Fruit fly (Drosophila melanogaster) whole organism, embryonic: Measurements from ENCODE around the gene CG3032.

Source experiments
- BEAF-32 ChIP-seq: fragments of 200-800 bp; sonication (Bioruptor generic); optimal IDR thresholded peaks from 3 replicates; lab custom pipeline; 2017; ENCODE audit warnings: missing biosample characterization, missing genetic modification characterization, mild to moderate bottlenecking, moderate library complexity, missing genetic modification reagents
- Blimp-1 ChIP-seq: fragments of 200-800 bp; sonication (Bioruptor generic); optimal IDR thresholded peaks from 3 replicates; lab custom pipeline; 2018; ENCODE audit warnings: missing biosample characterization, missing genetic modification characterization, mild to moderate bottlenecking, moderate library complexity, missing genetic modification reagents
- CG10979 ChIP-seq: fragments of 200-800 bp; sonication (Bioruptor generic); optimal IDR thresholded peaks from 2 replicates; lab custom pipeline; 2018; ENCODE audit warnings: missing biosample characterization, mild to moderate bottlenecking, missing genetic modification characterization, moderate library complexity
- CG1233 ChIP-seq: fragments of 200-800 bp; sonication (Bioruptor generic); optimal IDR thresholded peaks from 4 replicates; lab custom pipeline; 2018; ENCODE audit warnings: missing biosample characterization, mild to moderate bottlenecking, missing genetic modification characterization
- CG15514 ChIP-seq: fragments of 200-800 bp; sonication (Bioruptor generic); optimal IDR thresholded peaks from 3 replicates; lab custom pipeline; 2017; ENCODE audit warnings: missing biosample characterization, missing genetic modification characterization, mild to moderate bottlenecking, moderate library complexity, missing genetic modification reagents
- CG16813 ChIP-seq: fragments of 200-800 bp; sonication (Bioruptor generic); IDR thresholded peaks from 3 replicates; pipeline ENCODE4 v1.3.6; 2022; ENCODE audit warnings: missing biosample characterization, missing genetic modification characterization; ENCODE audit not compliant: partially characterized antibody
- CG17328 ChIP-seq: fragments of 200-800 bp; sonication (Bioruptor generic); IDR thresholded peaks from 2 replicates; pipeline ENCODE4 v1.3.6; 2022; ENCODE audit warnings: missing biosample characterization, missing genetic modification characterization
- CG17361 ChIP-seq: fragments of 200-800 bp; sonication (Bioruptor generic); IDR thresholded peaks from 3 replicates; pipeline ENCODE4 v1.3.6; 2022; ENCODE audit warnings: missing biosample characterization, missing genetic modification characterization
- CG18262 ChIP-seq: fragments of 200-800 bp; optimal IDR thresholded peaks from 3 replicates; lab custom pipeline; 2019; ENCODE audit warnings: missing biosample characterization, mild to moderate bottlenecking, missing genetic modification characterization, moderate library complexity
- CG1832 ChIP-seq: fragments of 200-800 bp; sonication (Bioruptor generic); optimal IDR thresholded peaks from 2 replicates; lab custom pipeline; 2017; ENCODE audit warnings: missing biosample characterization, mild to moderate bottlenecking, missing genetic modification characterization, inconsistent platforms
- CG31365 ChIP-seq: fragments of 200-800 bp; sonication (Bioruptor generic); optimal IDR thresholded peaks from 2 replicates; lab custom pipeline; 2018; ENCODE audit warnings: missing biosample characterization, mild to moderate bottlenecking, missing genetic modification characterization
- CG34422 ChIP-seq: fragments of 200-800 bp; sonication (Bioruptor generic); IDR thresholded peaks from 3 replicates; pipeline ENCODE4 v1.3.6; 2022; ENCODE audit warnings: missing biosample characterization, missing genetic modification characterization
- CG4820 ChIP-seq: fragments of 200-800 bp; sonication (Bioruptor generic); optimal IDR thresholded peaks from 3 replicates; lab custom pipeline; 2016; ENCODE audit warnings: missing biosample characterization, missing genetic modification characterization
- CG6689 ChIP-seq: fragments of 200-800 bp; sonication (Bioruptor generic); IDR thresholded peaks from 2 replicates; pipeline ENCODE4 v1.3.6; 2022; ENCODE audit warnings: missing biosample characterization, missing genetic modification characterization
- CG7839 ChIP-seq: fragments of 200-800 bp; sonication (Bioruptor generic); optimal IDR thresholded peaks from 3 replicates; lab custom pipeline; 2018; ENCODE audit warnings: missing biosample characterization, mild to moderate bottlenecking, missing genetic modification characterization, moderate library complexity
- CG8388 ChIP-seq: fragments of 200-800 bp; sonication (Bioruptor generic); optimal IDR thresholded peaks from 2 replicates; lab custom pipeline; 2019; ENCODE audit warnings: missing biosample characterization, mild to moderate bottlenecking, missing genetic modification characterization, moderate library complexity
- CG8765 ChIP-seq: fragments of 200-800 bp; sonication (Bioruptor generic); IDR thresholded peaks from 2 replicates; pipeline ENCODE4 v1.3.6; 2022; ENCODE audit warnings: missing biosample characterization, missing genetic modification characterization
- CG8924 ChIP-seq: fragments of 200-800 bp; optimal IDR thresholded peaks from 3 replicates; lab custom pipeline; 2019; ENCODE audit warnings: missing biosample characterization, mild to moderate bottlenecking, missing genetic modification characterization, moderate library complexity
- CG9797 ChIP-seq: fragments of 200-800 bp; sonication (Bioruptor generic); optimal IDR thresholded peaks from 3 replicates; lab custom pipeline; 2018; ENCODE audit warnings: missing biosample characterization, mild to moderate bottlenecking, missing genetic modification characterization
- CrebB ChIP-seq: fragments of 200-800 bp; sonication (Bioruptor generic); optimal IDR thresholded peaks from 3 replicates; lab custom pipeline; 2018; ENCODE audit warnings: missing biosample characterization, mild to moderate bottlenecking, missing genetic modification characterization
- Dref ChIP-seq: fragments of 200-800 bp; sonication (Bioruptor generic); IDR thresholded peaks from 2 replicates; pipeline ENCODE4 v1.3.6; 2022; ENCODE audit warnings: missing biosample characterization, missing genetic modification characterization
- Drgx ChIP-seq: fragments of 200-800 bp; sonication (Bioruptor generic); IDR thresholded peaks from 2 replicates; pipeline ENCODE4 v1.3.6; 2022; ENCODE audit warnings: missing biosample characterization, missing genetic modification characterization
- Fer2 ChIP-seq: fragments of 200-800 bp; sonication (Bioruptor generic); optimal IDR thresholded peaks from 2 replicates; lab custom pipeline; 2018; ENCODE audit warnings: missing biosample characterization, mild to moderate bottlenecking, missing genetic modification characterization, moderate library complexity
- Fer3 ChIP-seq: fragments of 200-800 bp; sonication (Bioruptor generic); optimal IDR thresholded peaks from 2 replicates; lab custom pipeline; 2018; ENCODE audit warnings: missing biosample characterization, mild to moderate bottlenecking, missing genetic modification characterization, moderate library complexity
- H15 ChIP-seq: fragments of 200-800 bp; sonication (Bioruptor generic); IDR thresholded peaks from 3 replicates; pipeline ENCODE4 v1.3.6; 2022; ENCODE audit warnings: missing biosample characterization, missing genetic modification characterization
- HHEX ChIP-seq: fragments of 200-800 bp; sonication (Bioruptor generic); optimal IDR thresholded peaks from 3 replicates; lab custom pipeline; 2017; ENCODE audit warnings: missing biosample characterization, mild to moderate bottlenecking, missing genetic modification characterization, missing genetic modification reagents
- HLH3B ChIP-seq: fragments of 200-800 bp; sonication (Bioruptor generic); IDR thresholded peaks from 2 replicates; pipeline ENCODE4 v1.3.6; 2022; ENCODE audit warnings: missing biosample characterization, missing genetic modification characterization
- Hr3 ChIP-seq: fragments of 200-800 bp; sonication (Bioruptor generic); optimal IDR thresholded peaks from 3 replicates; lab custom pipeline; 2016; ENCODE audit warnings: missing biosample characterization, missing genetic modification characterization
- Six4 ChIP-seq: fragments of 200-800 bp; sonication (Bioruptor generic); optimal IDR thresholded peaks from 2 replicates; lab custom pipeline; 2016; ENCODE audit warnings: missing biosample characterization, missing genetic modification characterization
- Ssrp ChIP-seq: fragments of 200-800 bp; sonication (Bioruptor generic); optimal IDR thresholded peaks from 2 replicates; lab custom pipeline; 2018; ENCODE audit warnings: missing biosample characterization, mild to moderate bottlenecking, missing genetic modification characterization, moderate library complexity
- Trl ChIP-seq, 3 experiments: fragments of >200 bp in 2 of 3; fragments of 200-800 bp in 1 of 3; sonication (Bioruptor generic) in 1 of 3; optimal IDR thresholded peaks; 2 replicates in 1 of 3; 3 replicates in 2 of 3; lab custom pipeline; 2016 to 2017; ENCODE audit warnings: missing biosample characterization in 1 of 3, missing genetic modification characterization in 1 of 3
- Xrp1 ChIP-seq: fragments of 200-800 bp; sonication (Bioruptor generic); IDR thresholded peaks from 2 replicates; pipeline ENCODE4 v1.3.6; 2022; ENCODE audit warnings: missing biosample characterization, missing genetic modification characterization
- ci ChIP-seq: fragments of 200-800 bp; sonication (Bioruptor generic); IDR thresholded peaks from 3 replicates; pipeline ENCODE4 v1.3.6; 2022; ENCODE audit warnings: missing biosample characterization, missing genetic modification characterization
- corto ChIP-seq: fragments of 200-800 bp; sonication (Bioruptor generic); optimal IDR thresholded peaks from 2 replicates; lab custom pipeline; 2016; ENCODE audit warnings: missing biosample characterization, mild to moderate bottlenecking, missing genetic modification characterization, moderate library complexity
- crc ChIP-seq: fragments of 200-800 bp; sonication (Bioruptor generic); optimal IDR thresholded peaks from 2 replicates; lab custom pipeline; 2016; ENCODE audit warnings: missing biosample characterization, missing genetic modification characterization
- crol ChIP-seq: fragments of 200-800 bp; sonication (Bioruptor generic); IDR thresholded peaks from 2 replicates; pipeline ENCODE4 v1.3.6; 2022; ENCODE audit warnings: missing biosample characterization, missing genetic modification characterization
- dmrt11E ChIP-seq: fragments of 200-800 bp; sonication (Bioruptor generic); optimal IDR thresholded peaks from 3 replicates; lab custom pipeline; 2018; ENCODE audit warnings: missing biosample characterization, mild to moderate bottlenecking, missing genetic modification characterization, moderate library complexity
- esg ChIP-seq: fragments of 200-800 bp; sonication (Bioruptor generic); conservative IDR thresholded peaks from 2 replicates; pipeline ENCODE4 v1.3.6; 2022; ENCODE audit warnings: missing biosample characterization, missing genetic modification characterization
- fu2 ChIP-seq: fragments of 200-800 bp; sonication (Bioruptor generic); optimal IDR thresholded peaks from 2 replicates; lab custom pipeline; 2016; ENCODE audit warnings: missing biosample characterization, missing genetic modification characterization
- kni ChIP-seq: fragments of 200-800 bp; sonication (Bioruptor generic); optimal IDR thresholded peaks from 3 replicates; lab custom pipeline; 2017; ENCODE audit warnings: mild to moderate bottlenecking, missing biosample characterization, missing genetic modification reagents, missing genetic modification characterization
- nerfin-2 ChIP-seq: fragments of 200-800 bp; sonication (Bioruptor generic); IDR thresholded peaks from 2 replicates; pipeline ENCODE4 v1.3.6; 2022; ENCODE audit warnings: missing biosample characterization, missing genetic modification characterization; ENCODE audit not compliant: partially characterized antibody
- nmo ChIP-seq: fragments of 200-800 bp; sonication (Bioruptor generic); optimal IDR thresholded peaks from 2 replicates; lab custom pipeline; 2018; ENCODE audit warnings: missing biosample characterization, mild to moderate bottlenecking, missing genetic modification characterization, moderate library complexity
- odd ChIP-seq: fragments of 200-800 bp; sonication (Bioruptor generic); optimal IDR thresholded peaks from 2 replicates; lab custom pipeline; 2017; ENCODE audit warnings: missing biosample characterization, mild to moderate bottlenecking, missing genetic modification characterization
- pros ChIP-seq: fragments of 200-800 bp; sonication (Bioruptor generic); optimal IDR thresholded peaks from 3 replicates; lab custom pipeline; 2019; ENCODE audit warnings: missing biosample characterization, mild to moderate bottlenecking, missing genetic modification characterization, moderate library complexity
- rib ChIP-seq: fragments of 200-800 bp; sonication (Bioruptor generic); IDR thresholded peaks from 2 replicates; pipeline ENCODE4 v1.3.6; 2022; ENCODE audit warnings: missing biosample characterization, missing genetic modification characterization
- sens ChIP-seq: fragments of 200-800 bp; sonication (Bioruptor generic); peaks from one replicate; lab custom pipeline; 2016; ENCODE audit warnings: missing biosample characterization, missing genetic modification characterization
- sqz ChIP-seq: fragments of 200-800 bp; sonication (Bioruptor generic); optimal IDR thresholded peaks from 3 replicates; lab custom pipeline; 2018; ENCODE audit warnings: missing biosample characterization, mild to moderate bottlenecking, missing genetic modification characterization
- zf30C ChIP-seq: fragments of 200-800 bp; sonication (Bioruptor generic); optimal IDR thresholded peaks from 3 replicates; lab custom pipeline; 2018; ENCODE audit warnings: missing biosample characterization, mild to moderate bottlenecking, missing genetic modification characterization

Gene CG3032

DNA sequence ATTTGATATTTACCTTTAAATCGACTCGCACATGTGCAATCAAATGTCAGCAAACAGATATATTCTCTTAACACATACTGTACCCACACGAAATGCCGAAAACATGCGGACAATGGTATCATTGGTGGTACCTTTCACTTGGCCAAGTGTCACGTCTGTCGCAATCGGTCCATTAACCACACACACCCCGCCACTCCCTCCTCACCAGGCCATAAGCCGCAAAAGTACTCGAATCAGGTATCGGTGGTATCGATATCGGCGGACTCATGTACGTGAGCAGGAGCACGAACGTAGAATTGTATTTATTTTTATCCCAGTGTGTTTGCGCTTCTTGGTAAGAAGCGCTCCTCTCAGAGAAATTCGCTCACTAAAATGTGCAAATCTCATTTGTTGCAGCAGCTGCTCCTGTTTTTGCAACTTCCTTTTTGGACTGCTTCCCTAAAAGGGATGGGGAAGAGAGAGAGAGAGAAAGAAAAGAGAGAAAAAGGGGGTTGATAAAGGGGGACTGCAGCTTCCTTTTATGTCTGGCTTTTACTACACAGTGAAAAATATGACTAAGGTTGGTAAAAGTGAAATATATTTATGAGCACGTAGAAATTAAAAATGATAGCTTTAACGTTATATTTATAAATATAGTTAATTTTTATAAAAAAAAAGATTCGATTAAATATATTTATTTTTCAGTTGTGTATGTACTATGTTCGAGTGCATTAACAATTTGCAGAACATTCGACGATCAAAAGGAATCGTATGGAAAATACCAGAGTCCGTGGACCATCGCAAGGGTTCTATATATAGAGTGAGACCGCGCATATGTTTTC lies 30.0 kb downstream of the CG3032 start (continued):
- TF ChIP-seq CG15514 (GFP tag; lab: Kevin White, UChicago) (no peak), esg (GFP tag; lab: Robert Waterston, UW) (no peak), pros (GFP tag; lab: Kevin White, UChicago) (peak; percentile 79), crc (GFP tag; lab: Kevin White, UChicago) (no peak), CG8765 (GFP tag; lab: Robert Waterston, UW) (no peak), corto (no peak), Ssrp (tag; lab: Kevin White, UChicago) (peak; percentile 27), HLH3B (peak; percentile 28; the same call in 1 of the 2 replicates), CG7839 (tag; lab: Kevin White, UChicago) (peak; percentile 7), Six4 (GFP tag; lab: Kevin White, UChicago) (no peak), BEAF-32 (GFP tag; lab: Kevin White, UChicago) (peak; percentile 5), rib (GFP tag; lab: Robert Waterston, UW) (peak; percentile 11; the same call in 1 of the 2 replicates), Dref (peak; percentile 25; the same call in 1 of the 2 replicates), Xrp1 (peak; percentile 57; the same call in 1 of the 2 replicates), odd (GFP tag; lab: Kevin White, UChicago) (no peak), CG16813 (GFP tag; lab: Robert Waterston, UW) (0 out of 3 replicates have a peak, but pooled peaks have one; percentile 14), CG1233 (GFP tag; lab: Kevin White, UChicago) (no peak), CG8924 (tag; lab: Kevin White, UChicago) (peak; percentile 8), CG10979 (tag; lab: Kevin White, UChicago) (peak; percentile 56), HHEX (GFP tag; lab: Kevin White, UChicago) (no peak), Drgx (peak; percentile 32; the same call in 1 of the 2 replicates), sens (GFP tag; lab: Kevin White, UChicago) (peak; percentile 13), CG1832 (GFP tag; lab: Kevin White, UChicago) (peak; percentile 16), CrebB (no peak), Fer2 (tag; lab: Kevin White, UChicago) (no peak), CG31365 (tag; lab: Kevin White, UChicago) (no peak), CG18262 (tag; lab: Kevin White, UChicago) (peak; percentile 50), Trl (optimal IDR thresholded peaks at IDR 0.05; lab: Kevin White, UChicago) (peak; percentile 9 to 26), Trl (GFP tag; optimal IDR thresholded peaks at IDR 0.05; lab: Kevin White, UChicago) (no peak), crol (peak; percentile 55; the same call in 1 of the 2 replicates), fu2 (GFP tag; lab: Kevin White, UChicago) (no peak), CG4820 (GFP tag; lab: Kevin White, UChicago) (no peak), dmrt11E (tag; lab: Kevin White, UChicago) (peak; percentile 64), CG6689 (GFP tag; lab: Robert Waterston, UW) (0 out of 2 replicates have a peak, but pooled peaks have one; percentile 8), ci (GFP tag; lab: Robert Waterston, UW) (no peak), nmo (peak; percentile 27), nerfin-2 (GFP tag; lab: Robert Waterston, UW) (no peak), Fer3 (tag; lab: Kevin White, UChicago) (no peak), Blimp-1 (no peak), zf30C (GFP tag; lab: Kevin White, UChicago) (peak; percentile 67), CG17328 (peak; percentile 55; the same call in 1 of the 2 replicates), CG17361 (GFP tag; lab: Robert Waterston, UW) (peak; percentile 38; the same call in 1 of the 3 replicates), kni (GFP tag; lab: Kevin White, UChicago) (peak; percentile 49), H15 (GFP tag; lab: Robert Waterston, UW) (no peak), Hr3 (GFP tag; lab: Kevin White, UChicago) (no peak), CG9797 (GFP tag; lab: Kevin White, UChicago) (no peak), sqz (GFP tag; lab: Kevin White, UChicago) (no peak), CG34422 (GFP tag; lab: Robert Waterston, UW) (no peak), CG8388 (peak; percentile 1)
